Worm (Caenorhabditis elegans) whole organism, midembryonic: ENCODE measurements around the gene F42G2.7.

Experiments used
- T22C8.4 ChIP-seq: fragments of 200-800 bp; sonication (Bioruptor generic); IDR thresholded peaks from 2 replicates; pipeline ENCODE4 v1.3.6; 2022; ENCODE audit warnings: missing genetic modification characterization, missing compliant biosample characterization
- flt-1 ChIP-seq: fragments of 200-800 bp; sonication (Bioruptor generic); IDR thresholded peaks from 2 replicates; pipeline ENCODE4 v1.3.6; 2022; ENCODE audit warnings: missing genetic modification characterization, missing compliant biosample characterization
- ref-1 ChIP-seq: fragments of 200-800 bp; sonication (Bioruptor generic); conservative IDR thresholded peaks from 2 replicates; pipeline ENCODE4 v1.3.6; 2022; ENCODE audit warnings: missing genetic modification reagents, missing genetic modification characterization, missing compliant biosample characterization
- ztf-29 ChIP-seq: fragments of 200-800 bp; sonication (Bioruptor generic); IDR thresholded peaks from 2 replicates; pipeline ENCODE4 v1.3.6; 2022; ENCODE audit warnings: missing genetic modification reagents, missing genetic modification characterization, missing compliant biosample characterization

DNA sequence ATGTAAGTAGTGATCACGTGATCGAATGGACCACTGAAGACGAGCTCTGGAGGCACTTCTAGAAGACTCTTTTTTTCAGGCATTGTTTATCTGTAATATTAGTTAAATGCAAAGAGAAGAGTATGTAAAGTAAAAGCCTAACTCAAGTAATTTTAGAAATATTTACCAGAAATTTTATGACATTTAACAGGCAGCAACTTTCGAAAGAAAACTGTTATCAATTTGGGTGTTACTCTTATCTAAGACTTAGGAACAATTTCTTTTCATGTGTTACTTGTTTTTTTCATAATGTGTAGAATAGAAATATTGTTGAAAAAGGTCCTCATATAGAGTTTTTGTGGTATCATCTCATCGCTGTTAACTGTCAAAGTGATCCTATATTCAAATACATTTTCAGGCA is at the start of gene F42G2.7, which contains the start of gene F42G2.5:
- TF ChIP-seq ztf-29 (GFP tag; lab: Robert Waterston, UW) = no peak
- no peak for TF ChIP-seq T22C8.4 (GFP tag; lab: Robert Waterston, UW)
- no peak for TF ChIP-seq flt-1 (GFP tag; lab: Robert Waterston, UW)
- no peak for TF ChIP-seq ref-1 (GFP tag; lab: Robert Waterston, UW)
